Fruit fly (Drosophila melanogaster): ENCODE data around the gene COX6AL2.
A peak's percentile ranks its signal among the peaks of the same experiment; 100 is the strongest.

COX6AL2 gene

dm6 chr3L:18890283-18891175 is 23.4 kb downstream of the COX6AL2 start, which contains the start of gene CG3961 (continued):
- TF ChIP-seq Stat92E (GFP tag; optimal IDR thresholded peaks at IDR 0.05) (peak in 1 of 3 experiments; percentile 99), CG4360 (GFP tag; IDR thresholded peaks at IDR 0.05) (peak; percentile 62), CG7556 (GFP tag; optimal IDR thresholded peaks at IDR 0.05) (peak; percentile 100), danr (GFP tag; IDR thresholded peaks at IDR 0.05) (peak; percentile 90), dm (GFP tag; optimal IDR thresholded peaks at IDR 0.05) (peak; percentile 85), CG15479 (GFP tag; optimal IDR thresholded peaks at IDR 0.05) (peak; percentile 37), CG12744 (GFP tag; optimal IDR thresholded peaks at IDR 0.05) (peak; percentile 80), CG11247 (GFP tag; IDR thresholded peaks at IDR 0.05) (peak; percentile 65), CG6272 (GFP tag; IDR thresholded peaks at IDR 0.05) (no peak; the same call in 1 of the 2 replicates), tna (GFP tag; IDR thresholded peaks at IDR 0.05; ENCODE audit: partially characterized antibody) (no peak), Abd-B (GFP tag; optimal IDR thresholded peaks at IDR 0.05) (peak; percentile 97), CG11723 (GFP tag; optimal IDR thresholded peaks at IDR 0.05) (peak; percentile 97), slbo (GFP tag; IDR thresholded peaks at IDR 0.05) (peak; percentile 88), sisA (GFP tag; IDR thresholded peaks at IDR 0.05) (peak; percentile 89), row (GFP tag; IDR thresholded peaks at IDR 0.05) (peak; percentile 94), Meics (GFP tag; optimal IDR thresholded peaks at IDR 0.05) (peak; percentile 95), oc (tag; optimal IDR thresholded peaks at IDR 0.05) (peak; percentile 93), Tbp (GFP tag; optimal IDR thresholded peaks at IDR 0.05) (no peak), D (optimal IDR thresholded peaks at IDR 0.05) (no peak), D (GFP tag; optimal IDR thresholded peaks at IDR 0.05) (peak; percentile 99), Drgx (GFP tag; IDR thresholded peaks at IDR 0.05) (peak; percentile 93), CG13296 (GFP tag; optimal IDR thresholded peaks at IDR 0.05) (peak; percentile 97), Elba2 (GFP tag; optimal IDR thresholded peaks at IDR 0.05) (no peak), Gsc (GFP tag; IDR thresholded peaks at IDR 0.05) (no peak), dimm (GFP tag; IDR thresholded peaks at IDR 0.05) (peak; percentile 79), sna (GFP tag; IDR thresholded peaks at IDR 0.05; ENCODE audit: partially characterized antibody) (no peak; the same call in 1 of the 2 replicates), Hr78 (GFP tag; optimal IDR thresholded peaks at IDR 0.05) (peak in 1 of 2 experiments; percentile 96), vvl (GFP tag; IDR thresholded peaks at IDR 0.05) (peak; percentile 94), org-1 (GFP tag; optimal IDR thresholded peaks at IDR 0.05) (peak; percentile 99), CG4328 (GFP tag; optimal IDR thresholded peaks at IDR 0.05) (peak; percentile 96), CG6765 (GFP tag; optimal IDR thresholded peaks at IDR 0.05) (peak; percentile 92), her (GFP tag; optimal IDR thresholded peaks at IDR 0.05) (peak; percentile 60), Vsx1 (GFP tag; optimal IDR thresholded peaks at IDR 0.05) (peak; percentile 94), sqz (GFP tag; optimal IDR thresholded peaks at IDR 0.05) (peak; percentile 97), Scr (GFP tag; IDR thresholded peaks at IDR 0.05; ENCODE audit: partially characterized antibody) (no peak), gfzf (GFP tag; optimal IDR thresholded peaks at IDR 0.05) (no peak), HHEX (GFP tag; optimal IDR thresholded peaks at IDR 0.05) (peak; percentile 96), CG3163 (GFP tag; optimal IDR thresholded peaks at IDR 0.05) (peak; percentile 72), exex (tag; optimal IDR thresholded peaks at IDR 0.05) (peak; percentile 76), yki (optimal IDR thresholded peaks at IDR 0.05) (peak; percentile 49), CG11504 (tag; optimal IDR thresholded peaks at IDR 0.05) (peak; percentile 98), scrt (GFP tag; optimal IDR thresholded peaks at IDR 0.05) (peak; percentile 91), CG4707 (GFP tag; optimal IDR thresholded peaks at IDR 0.05) (peak; percentile 89), HLH4C (GFP tag; IDR thresholded peaks at IDR 0.05; ENCODE audit: partially characterized antibody) (no peak), CG10431 (GFP tag; optimal IDR thresholded peaks at IDR 0.05) (peak; percentile 93), CG9876 (GFP tag; optimal IDR thresholded peaks at IDR 0.05) (peak; percentile 57), CG15011 (GFP tag; optimal IDR thresholded peaks at IDR 0.05) (peak; percentile 97), Max (GFP tag; optimal IDR thresholded peaks at IDR 0.05) (peak; percentile 96)

All from whole organism, embryonic.